Worm (Caenorhabditis elegans): Measurements from ENCODE around the gene nas-11.

The nas-11 gene

DNA sequence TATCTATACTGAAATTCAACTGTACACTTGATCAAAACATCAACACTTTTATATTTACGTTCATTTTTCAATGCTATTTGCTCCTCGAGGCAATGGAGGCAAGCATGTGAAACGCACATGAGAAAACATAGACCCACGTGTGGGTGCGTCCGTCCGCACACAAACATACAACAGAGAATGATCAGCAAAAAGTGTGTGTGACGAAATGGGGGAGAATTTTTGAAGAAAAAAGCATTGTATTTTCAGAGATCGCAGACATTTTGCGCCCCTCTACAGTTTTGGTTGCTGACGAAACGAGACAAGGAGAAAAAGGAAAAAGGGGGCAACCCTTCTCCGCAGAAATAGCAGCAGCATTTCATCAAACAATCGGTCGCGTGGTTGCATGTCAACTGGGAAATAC is 36.8 kb downstream of the nas-11 start (continued):
- TF ChIP-seq sma-9 (GFP tag; optimal IDR thresholded peaks at IDR 0.05), result peak; percentile 100
- TF ChIP-seq sma-9 (tag; optimal IDR thresholded peaks at IDR 0.05), result no peak
- TF ChIP-seq nhr-25 (tag; optimal IDR thresholded peaks at IDR 0.05), result peak; percentile 96

DNA sequence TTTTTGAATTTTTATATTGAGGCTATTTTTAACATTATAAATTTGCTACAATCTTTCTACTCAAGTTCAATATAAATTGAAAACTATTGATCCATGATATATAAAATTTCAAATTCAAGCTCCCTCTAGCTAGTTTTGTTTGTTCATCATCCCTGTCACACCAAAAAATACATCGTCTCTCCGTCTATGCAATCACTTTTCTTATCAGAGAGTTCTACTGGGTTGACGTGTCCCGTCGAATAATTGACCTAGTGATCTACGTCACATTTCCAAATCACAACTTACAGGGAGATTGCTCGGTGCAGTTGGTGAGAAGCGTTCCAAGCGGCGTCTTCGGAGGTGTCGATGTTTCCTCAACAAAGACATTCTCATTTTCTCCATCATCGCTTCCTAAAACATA is 47.8 kb downstream of the nas-11 start:
- TF ChIP-seq mbf-1 (tag; optimal IDR thresholded peaks at IDR 0.05), result no peak
- TF ChIP-seq nhr-12 (tag; optimal IDR thresholded peaks at IDR 0.05), result no peak
- TF ChIP-seq unc-55 (GFP tag; optimal IDR thresholded peaks at IDR 0.05), result no peak
- peak; percentile 27 for TF ChIP-seq sma-9 (GFP tag; optimal IDR thresholded peaks at IDR 0.05)
- TF ChIP-seq sma-9 (tag; optimal IDR thresholded peaks at IDR 0.05), result no peak
- TF ChIP-seq skn-1 (tag; optimal IDR thresholded peaks at IDR 0.05), result no peak
- TF ChIP-seq sem-4 (tag; optimal IDR thresholded peaks at IDR 0.05), result no peak
- no peak for TF ChIP-seq ztf-1 (GFP tag; conservative IDR thresholded peaks at IDR 0.05)
- TF ChIP-seq crh-2 (tag; optimal IDR thresholded peaks at IDR 0.05), result peak; percentile 57
- peak; percentile 61 for TF ChIP-seq fos-1 (tag; optimal IDR thresholded peaks at IDR 0.05)
- TF ChIP-seq Y55F3AM.14 (GFP tag; optimal IDR thresholded peaks at IDR 0.05), result no peak
- no peak for TF ChIP-seq nhr-237 (tag; optimal IDR thresholded peaks at IDR 0.05)

DNA sequence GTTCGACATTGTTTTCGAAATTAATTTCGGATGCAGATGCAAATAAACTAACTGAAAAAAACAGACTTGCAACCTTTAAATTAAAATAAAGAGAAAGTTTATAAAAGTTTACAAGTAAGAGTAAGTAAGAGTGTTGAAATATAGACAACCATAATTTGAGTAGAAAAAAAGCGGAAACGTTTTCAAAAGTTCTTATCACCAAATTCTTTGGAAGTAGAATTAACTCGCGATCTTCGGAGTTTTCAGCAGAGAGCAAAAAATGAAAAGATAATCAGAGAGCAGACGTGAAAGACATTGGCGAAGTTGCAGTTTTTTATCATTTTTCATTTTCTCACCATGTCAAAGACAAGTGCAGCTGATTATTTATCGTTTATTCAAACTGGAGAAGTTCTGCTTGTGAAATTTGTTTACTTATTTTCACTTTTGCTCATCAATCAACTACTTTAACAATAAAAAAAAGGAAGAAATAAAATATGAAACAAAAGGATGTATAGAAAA is 48.4 kb downstream of the nas-11 start, which contains the start of gene abts-4:
TSS of gene abts-4 (minus strand) at position 51 of the 498 bp plus-strand sequence.
- TF ChIP-seq zag-1 (tag; optimal IDR thresholded peaks at IDR 0.05) (no peak), ceh-82 (tag; optimal IDR thresholded peaks at IDR 0.05) (no peak), dmd-4 (tag; optimal IDR thresholded peaks at IDR 0.05) (no peak), peb-1 (tag; optimal IDR thresholded peaks at IDR 0.05) (no peak), sma-9 (GFP tag; optimal IDR thresholded peaks at IDR 0.05) (peak; percentile 44), sma-9 (tag; optimal IDR thresholded peaks at IDR 0.05) (no peak), Y55F3AM.14 (GFP tag; optimal IDR thresholded peaks at IDR 0.05) (no peak), lsy-2 (tag; optimal IDR thresholded peaks at IDR 0.05) (no peak), ztf-11 (tag; optimal IDR thresholded peaks at IDR 0.05) (no peak), skn-1 (tag; optimal IDR thresholded peaks at IDR 0.05) (no peak), nhr-129 (tag; optimal IDR thresholded peaks at IDR 0.05) (no peak), ZK546.5 (tag; optimal IDR thresholded peaks at IDR 0.05) (no peak), aly-2 (tag; optimal IDR thresholded peaks at IDR 0.05) (no peak), nhr-12 (tag; optimal IDR thresholded peaks at IDR 0.05) (no peak), ztf-1 (GFP tag; conservative IDR thresholded peaks at IDR 0.05) (no peak), fos-1 (tag; optimal IDR thresholded peaks at IDR 0.05) (peak; percentile 39), ztf-4 (tag; optimal IDR thresholded peaks at IDR 0.05) (no peak), nhr-25 (tag; optimal IDR thresholded peaks at IDR 0.05) (no peak)

Data from whole organism, L2 larva.